Worm (Caenorhabditis elegans): ENCODE measurements around the gene C52D10.3.

DNA sequence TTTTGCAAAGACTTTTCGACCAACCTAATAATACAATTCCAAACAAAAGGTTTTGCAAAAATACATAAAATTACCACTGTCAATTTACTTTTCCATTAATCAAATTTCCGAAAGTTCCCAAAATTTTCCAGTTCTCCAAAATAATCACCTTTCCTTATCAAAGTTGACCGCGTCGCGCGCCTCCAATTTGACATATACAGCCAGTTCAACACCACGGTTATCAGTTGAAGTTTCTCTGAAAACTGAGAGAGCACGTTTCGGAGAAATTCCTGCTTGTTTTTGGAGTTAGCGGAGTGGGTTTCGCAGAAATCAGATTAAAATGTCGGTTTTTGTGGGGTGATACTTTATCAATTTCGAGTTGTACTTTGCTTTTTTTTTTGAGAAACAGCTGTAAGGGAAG is 2.8 kb downstream of the C52D10.3 start:
- TF ChIP-seq mep-1 (tag; optimal IDR thresholded peaks at IDR 0.05) (no peak), unc-62 (GFP tag; optimal IDR thresholded peaks at IDR 0.05) (no peak), elt-1 (tag; optimal IDR thresholded peaks at IDR 0.05; ENCODE audit: borderline replicate concordance, insufficient read depth) (no peak), pha-4 (tag; optimal IDR thresholded peaks at IDR 0.05) (no peak), ztf-11 (tag; optimal IDR thresholded peaks at IDR 0.05) (no peak), sptf-1 (tag; optimal IDR thresholded peaks at IDR 0.05) (no peak), cnd-1 (tag; optimal IDR thresholded peaks at IDR 0.05) (no peak)
